In the genomic region with DNA sequence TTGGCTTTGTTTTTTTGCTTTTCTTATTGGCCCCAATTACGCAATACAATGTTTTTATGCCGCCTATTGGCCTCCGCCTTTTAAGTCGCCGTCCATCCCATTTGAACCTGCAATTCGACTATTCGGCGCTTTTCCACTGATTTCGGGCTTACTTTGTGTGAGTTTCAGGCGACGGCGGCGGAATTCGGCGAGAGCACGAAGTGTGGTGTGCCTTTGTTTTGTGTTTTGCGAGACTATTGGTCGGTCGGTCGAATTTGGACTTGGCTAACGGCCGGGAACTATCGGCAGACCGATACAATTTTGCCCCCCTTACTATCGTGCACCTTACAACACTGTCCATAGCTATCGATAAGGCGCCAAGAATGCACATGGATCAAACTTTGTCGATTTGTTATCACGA, we compare ENCODE assay signal across 1 fruit fly cellular context.
TF ChIP-seq lines count a peak whose summit lies in the region.

Gene P5CDh1, minus strand, starts transcription at position 278 of the 400 bp plus-strand sequence.

TF ChIP-seq in whole organism, embryonic, 481 proteins besides CTCF, POLR2A, EP300 and RAD21 (continued from another document and continues in another):
- TF ChIP-seq CG15269 (tag; optimal IDR thresholded peaks at IDR 0.05; lab: Kevin White, UChicago) (no peak), disco-r (GFP tag; optimal IDR thresholded peaks at IDR 0.05; lab: Kevin White, UChicago) (no peak), CG13123 (GFP tag; optimal IDR thresholded peaks at IDR 0.05; lab: Kevin White, UChicago) (no peak), kay (GFP tag; optimal IDR thresholded peaks at IDR 0.05; lab: Kevin White, UChicago) (no peak), CrebB (tag; optimal IDR thresholded peaks at IDR 0.05; lab: Kevin White, UChicago) (peak; percentile 26), Gsc (GFP tag; IDR thresholded peaks at IDR 0.05; lab: Robert Waterston, UW) (no peak), crc (GFP tag; optimal IDR thresholded peaks at IDR 0.05; lab: Kevin White, UChicago) (no peak), D (optimal IDR thresholded peaks at IDR 0.05; lab: Kevin White, UChicago) (no peak), D (GFP tag; optimal IDR thresholded peaks at IDR 0.05; lab: Kevin White, UChicago) (no peak), B-H1 (GFP tag; IDR thresholded peaks at IDR 0.05; lab: Robert Waterston, UW) (no peak), Hr78 (GFP tag; optimal IDR thresholded peaks at IDR 0.05; lab: Kevin White, UChicago) (no peak), br (optimal IDR thresholded peaks at IDR 0.05; lab: Kevin White, UChicago) (no peak), ase (GFP tag; IDR thresholded peaks at IDR 0.05; lab: Robert Waterston, UW) (no peak), CG11504 (tag; optimal IDR thresholded peaks at IDR 0.05; lab: Kevin White, UChicago) (peak; percentile 19), CG6654 (GFP tag; optimal IDR thresholded peaks at IDR 0.05; lab: Kevin White, UChicago) (no peak), CG4617 (GFP tag; optimal IDR thresholded peaks at IDR 0.05; lab: Kevin White, UChicago; ENCODE audit: borderline replicate concordance) (no peak), Dip2 (GFP tag; IDR thresholded peaks at IDR 0.05; lab: Robert Waterston, UW) (no peak), gem (tag; optimal IDR thresholded peaks at IDR 0.05; lab: Kevin White, UChicago) (no peak), H2.0 (GFP tag; IDR thresholded peaks at IDR 0.05; lab: Robert Waterston, UW) (peak; percentile 44; the same call in 1 of the 2 replicates), CG1792 (GFP tag; optimal IDR thresholded peaks at IDR 0.05; lab: Kevin White, UChicago) (peak; percentile 14), Usf (GFP tag; optimal IDR thresholded peaks at IDR 0.05; lab: Kevin White, UChicago) (no peak), CG17829 (tag; optimal IDR thresholded peaks at IDR 0.05; lab: Kevin White, UChicago) (no peak), CG4360 (GFP tag; IDR thresholded peaks at IDR 0.05; lab: Robert Waterston, UW) (no peak), bsh (GFP tag; optimal IDR thresholded peaks at IDR 0.05; lab: Kevin White, UChicago) (peak in 1 of 2 experiments; percentile 11), CG1603 (tag; optimal IDR thresholded peaks at IDR 0.05; lab: Kevin White, UChicago) (peak; percentile 70), zf30C (GFP tag; optimal IDR thresholded peaks at IDR 0.05; lab: Kevin White, UChicago) (no peak), CG6683 (GFP tag; optimal IDR thresholded peaks at IDR 0.05; lab: Kevin White, UChicago) (no peak), D19A (tag; optimal IDR thresholded peaks at IDR 0.05; lab: Kevin White, UChicago) (no peak), emc (GFP tag; optimal IDR thresholded peaks at IDR 0.05; lab: Kevin White, UChicago) (no peak), run (tag; optimal IDR thresholded peaks at IDR 0.05; lab: Kevin White, UChicago) (no peak), ash1 (GFP tag; optimal IDR thresholded peaks at IDR 0.05; lab: Kevin White, UChicago) (no peak), hkb (optimal IDR thresholded peaks at IDR 0.05; lab: Kevin White, UChicago) (no peak), hkb (GFP tag; IDR thresholded peaks at IDR 0.05; lab: Robert Waterston, UW) (no peak), Dad (GFP tag; optimal IDR thresholded peaks at IDR 0.05; lab: Kevin White, UChicago) (peak; percentile 30), CG18619 (GFP tag; optimal IDR thresholded peaks at IDR 0.05; lab: Kevin White, UChicago) (no peak), ttk (GFP tag; IDR thresholded peaks at IDR 0.05; lab: Robert Waterston, UW) (no peak), vvl (GFP tag; IDR thresholded peaks at IDR 0.05; lab: Robert Waterston, UW) (peak; percentile 52), CG9876 (GFP tag; optimal IDR thresholded peaks at IDR 0.05; lab: Kevin White, UChicago) (no peak), dm (GFP tag; optimal IDR thresholded peaks at IDR 0.05; lab: Kevin White, UChicago) (no peak), bigmax (GFP tag; optimal IDR thresholded peaks at IDR 0.05; lab: Kevin White, UChicago) (no peak), ac (GFP tag; optimal IDR thresholded peaks at IDR 0.05; lab: Kevin White, UChicago) (no peak), CG9797 (GFP tag; optimal IDR thresholded peaks at IDR 0.05; lab: Kevin White, UChicago) (peak; percentile 22), tgo (GFP tag; IDR thresholded peaks at IDR 0.05; lab: Robert Waterston, UW) (peak; percentile 54; the same call in 1 of the 3 replicates), Sox102F (GFP tag; optimal IDR thresholded peaks at IDR 0.05; lab: Kevin White, UChicago) (no peak), hb (GFP tag; IDR thresholded peaks at IDR 0.05; lab: Robert Waterston, UW; ENCODE audit: partially characterized antibody) (peak; percentile 78), Ets65A (GFP tag; lab: Kevin White, UChicago) (peak; percentile 95), CG17385 (GFP tag; optimal IDR thresholded peaks at IDR 0.05; lab: Kevin White, UChicago) (no peak), gro (GFP tag; optimal IDR thresholded peaks at IDR 0.05; lab: Kevin White, UChicago) (peak; percentile 54), CG2678 (tag; optimal IDR thresholded peaks at IDR 0.05; lab: Kevin White, UChicago) (no peak), CG3065 (GFP tag; optimal IDR thresholded peaks at IDR 0.05; lab: Kevin White, UChicago) (no peak), CG10321 (GFP tag; IDR thresholded peaks at IDR 0.05; lab: Robert Waterston, UW) (no peak), Trl (optimal IDR thresholded peaks at IDR 0.05; lab: Kevin White, UChicago) (no peak), Trl (GFP tag; optimal IDR thresholded peaks at IDR 0.05; lab: Kevin White, UChicago) (no peak), CG10979 (tag; optimal IDR thresholded peaks at IDR 0.05; lab: Kevin White, UChicago) (no peak), Ravus (GFP tag; IDR thresholded peaks at IDR 0.05; lab: Robert Waterston, UW) (no peak), CG11093 (GFP tag; IDR thresholded peaks at IDR 0.05; lab: Robert Waterston, UW) (no peak), CoRest (tag; optimal IDR thresholded peaks at IDR 0.05; lab: Kevin White, UChicago) (peak; percentile 29), aop (GFP tag; IDR thresholded peaks at IDR 0.05; lab: Robert Waterston, UW) (no peak), CG14667 (GFP tag; IDR thresholded peaks at IDR 0.05; lab: Robert Waterston, UW) (no peak), odd (GFP tag; optimal IDR thresholded peaks at IDR 0.05; lab: Kevin White, UChicago) (no peak), CG6254 (GFP tag; optimal IDR thresholded peaks at IDR 0.05; lab: Kevin White, UChicago) (no peak), CG12071 (GFP tag; optimal IDR thresholded peaks at IDR 0.05; lab: Kevin White, UChicago) (peak; percentile 59), Lhr (GFP tag; optimal IDR thresholded peaks at IDR 0.05; lab: Kevin White, UChicago) (no peak), CG33557 (GFP tag; optimal IDR thresholded peaks at IDR 0.05; lab: Kevin White, UChicago) (no peak), z (GFP tag; IDR thresholded peaks at IDR 0.05; lab: Robert Waterston, UW) (no peak), NK7.1 (GFP tag; optimal IDR thresholded peaks at IDR 0.05; lab: Kevin White, UChicago) (peak; percentile 30), oc (tag; optimal IDR thresholded peaks at IDR 0.05; lab: Kevin White, UChicago) (no peak), sim (GFP tag; IDR thresholded peaks at IDR 0.05; lab: Robert Waterston, UW) (no peak), NC2β (GFP tag; optimal IDR thresholded peaks at IDR 0.05; lab: Kevin White, UChicago) (no peak), CG2889 (GFP tag; IDR thresholded peaks at IDR 0.05; lab: Robert Waterston, UW) (0 out of 3 replicates have a peak, but pooled peaks have one; percentile 39), Asciz (GFP tag; optimal IDR thresholded peaks at IDR 0.05; lab: Kevin White, UChicago) (no peak), Hand (GFP tag; optimal IDR thresholded peaks at IDR 0.05; lab: Kevin White, UChicago) (no peak), gsb (GFP tag; IDR thresholded peaks at IDR 0.05; lab: Robert Waterston, UW) (no peak), MESR4 (GFP tag; optimal IDR thresholded peaks at IDR 0.05; lab: Kevin White, UChicago) (peak; percentile 35), CG12769 (tag; optimal IDR thresholded peaks at IDR 0.05; lab: Kevin White, UChicago) (peak; percentile 52), lmd (GFP tag; IDR thresholded peaks at IDR 0.05; lab: Robert Waterston, UW) (peak; percentile 39; the same call in 1 of the 2 replicates), CG1233 (GFP tag; optimal IDR thresholded peaks at IDR 0.05; lab: Kevin White, UChicago) (peak; percentile 6), fd96Cb (tag; optimal IDR thresholded peaks at IDR 0.05; lab: Kevin White, UChicago) (no peak), CG12155 (GFP tag; optimal IDR thresholded peaks at IDR 0.05; lab: Kevin White, UChicago) (peak; percentile 63), CG2202 (tag; optimal IDR thresholded peaks at IDR 0.05; lab: Kevin White, UChicago) (no peak), CG7745 (tag; optimal IDR thresholded peaks at IDR 0.05; lab: Kevin White, UChicago) (no peak), CG15011 (GFP tag; optimal IDR thresholded peaks at IDR 0.05; lab: Kevin White, UChicago) (no peak), CG8478 (optimal IDR thresholded peaks at IDR 0.05; lab: Kevin White, UChicago) (no peak), Dek (tag; optimal IDR thresholded peaks at IDR 0.05; lab: Kevin White, UChicago) (no peak), sna (GFP tag; IDR thresholded peaks at IDR 0.05; lab: Robert Waterston, UW; ENCODE audit: partially characterized antibody) (peak; percentile 90), pum (GFP tag; optimal IDR thresholded peaks at IDR 0.05; lab: Kevin White, UChicago) (no peak), CG12236 (GFP tag; optimal IDR thresholded peaks at IDR 0.05; lab: Kevin White, UChicago) (no peak), CG4820 (GFP tag; optimal IDR thresholded peaks at IDR 0.05; lab: Kevin White, UChicago) (no peak), Jarid2 (GFP tag; optimal IDR thresholded peaks at IDR 0.05; lab: Kevin White, UChicago) (peak; percentile 28), sug (tag; optimal IDR thresholded peaks at IDR 0.05; lab: Kevin White, UChicago) (peak; percentile 73), HLH3B (GFP tag; IDR thresholded peaks at IDR 0.05; lab: Robert Waterston, UW) (no peak), CG10209 (GFP tag; optimal IDR thresholded peaks at IDR 0.05; lab: Kevin White, UChicago) (no peak), Hr39 (optimal IDR thresholded peaks at IDR 0.05; lab: Kevin White, UChicago) (no peak), Ets97D (GFP tag; optimal IDR thresholded peaks at IDR 0.05; lab: Kevin White, UChicago) (peak; percentile 86), scrt (GFP tag; optimal IDR thresholded peaks at IDR 0.05; lab: Kevin White, UChicago) (no peak), CG3838 (GFP tag; optimal IDR thresholded peaks at IDR 0.05; lab: Kevin White, UChicago) (no peak), ab (GFP tag; optimal IDR thresholded peaks at IDR 0.05; lab: Kevin White, UChicago) (no peak), sisA (GFP tag; IDR thresholded peaks at IDR 0.05; lab: Robert Waterston, UW) (no peak), Pdp1 (GFP tag; optimal IDR thresholded peaks at IDR 0.05; lab: Kevin White, UChicago) (peak in 1 of 2 experiments; percentile 97), Chrac-16 (GFP tag; optimal IDR thresholded peaks at IDR 0.05; lab: Kevin White, UChicago) (no peak), CG4424 (GFP tag; optimal IDR thresholded peaks at IDR 0.05; lab: Kevin White, UChicago) (no peak), NfI (GFP tag; optimal IDR thresholded peaks at IDR 0.05; lab: Kevin White, UChicago) (peak; percentile 61), fru (optimal IDR thresholded peaks at IDR 0.05; lab: Kevin White, UChicago) (no peak), slbo (GFP tag; IDR thresholded peaks at IDR 0.05; lab: Robert Waterston, UW) (peak; percentile 59; the same call in 1 of the 2 replicates), CG18262 (tag; optimal IDR thresholded peaks at IDR 0.05; lab: Kevin White, UChicago) (no peak), Hsf (GFP tag; optimal IDR thresholded peaks at IDR 0.05; lab: Kevin White, UChicago) (peak; percentile 25), CG8388 (GFP tag; optimal IDR thresholded peaks at IDR 0.05; lab: Kevin White, UChicago) (no peak), NFAT (GFP tag; IDR thresholded peaks at IDR 0.05; lab: Robert Waterston, UW) (peak; percentile 48; the same call in 1 of the 2 replicates), CG12219 (GFP tag; optimal IDR thresholded peaks at IDR 0.05; lab: Kevin White, UChicago) (no peak), yki (optimal IDR thresholded peaks at IDR 0.05; lab: Kevin White, UChicago) (no peak), Max (GFP tag; optimal IDR thresholded peaks at IDR 0.05; lab: Kevin White, UChicago) (no peak), CG7839 (tag; optimal IDR thresholded peaks at IDR 0.05; lab: Kevin White, UChicago) (peak; percentile 5), CG10267 (tag; optimal IDR thresholded peaks at IDR 0.05; lab: Kevin White, UChicago) (peak; percentile 95), E2f1 (GFP tag; IDR thresholded peaks at IDR 0.05; lab: Robert Waterston, UW) (peak; percentile 48; the same call in 1 of the 2 replicates), twi (tag; optimal IDR thresholded peaks at IDR 0.05; lab: Kevin White, UChicago) (no peak), CG2120 (GFP tag; optimal IDR thresholded peaks at IDR 0.05; lab: Kevin White, UChicago) (peak; percentile 55), nau (GFP tag; optimal IDR thresholded peaks at IDR 0.05; lab: Kevin White, UChicago) (no peak), B-H2 (GFP tag; optimal IDR thresholded peaks at IDR 0.05; lab: Kevin White, UChicago) (peak; percentile 54), btn (GFP tag; optimal IDR thresholded peaks at IDR 0.05; lab: Kevin White, UChicago) (no peak), insv (GFP tag; optimal IDR thresholded peaks at IDR 0.05; lab: Kevin White, UChicago) (no peak), CG1529 (GFP tag; optimal IDR thresholded peaks at IDR 0.05; lab: Kevin White, UChicago) (no peak), vfl (GFP tag; optimal IDR thresholded peaks at IDR 0.05; lab: Kevin White, UChicago) (peak; percentile 15), chn (GFP tag; optimal IDR thresholded peaks at IDR 0.05; lab: Kevin White, UChicago) (no peak), CG43689 (GFP tag; IDR thresholded peaks at IDR 0.05; lab: Robert Waterston, UW) (no peak), Aef1 (GFP tag; IDR thresholded peaks at IDR 0.05; lab: Robert Waterston, UW) (no peak), CG8359 (GFP tag; optimal IDR thresholded peaks at IDR 0.05; lab: Kevin White, UChicago; ENCODE audit: borderline replicate concordance) (no peak), CG31365 (tag; optimal IDR thresholded peaks at IDR 0.05; lab: Kevin White, UChicago) (no peak), chinmo (GFP tag; IDR thresholded peaks at IDR 0.05; lab: Robert Waterston, UW; ENCODE audit: partially characterized antibody) (peak; percentile 93), CG2116 (GFP tag; optimal IDR thresholded peaks at IDR 0.05; lab: Kevin White, UChicago) (peak; percentile 90), kni (GFP tag; optimal IDR thresholded peaks at IDR 0.05; lab: Kevin White, UChicago) (no peak), CG8944 (GFP tag; optimal IDR thresholded peaks at IDR 0.05; lab: Kevin White, UChicago) (no peak), CG18764 (GFP tag; optimal IDR thresholded peaks at IDR 0.05; lab: Kevin White, UChicago) (no peak), seq (GFP tag; IDR thresholded peaks at IDR 0.05; lab: Robert Waterston, UW) (no peak)
